Fruit fly (Drosophila melanogaster) whole organism, prepupa: ENCODE data around the gene Nfs1.

ENCODE experiments used
- CG10631 ChIP-seq: fragments of 200-800 bp; sonication (Bioruptor generic); optimal IDR thresholded peaks from 2 replicates; lab custom pipeline; 2016; ENCODE audit warnings: missing biosample characterization, missing genetic modification characterization
- CG10669 ChIP-seq: fragments of 200-800 bp; sonication (Bioruptor generic); optimal IDR thresholded peaks from 3 replicates; lab custom pipeline; 2018; ENCODE audit warnings: missing biosample characterization, mild to moderate bottlenecking, missing genetic modification characterization, moderate library complexity
- CG11294 ChIP-seq: fragments of 200-800 bp; sonication (Bioruptor generic); IDR thresholded peaks from 2 replicates; pipeline ENCODE4 v1.3.6; 2022; ENCODE audit warnings: missing biosample characterization, missing genetic modification characterization
- CG11762 ChIP-seq: fragments of 200-800 bp; sonication (Bioruptor generic); optimal IDR thresholded peaks from 3 replicates; lab custom pipeline; 2016; ENCODE audit warnings: missing biosample characterization, missing genetic modification characterization; ENCODE audit not compliant: insufficient read depth
- CG1621 ChIP-seq: fragments of 200-800 bp; sonication (Bioruptor generic); optimal IDR thresholded peaks from 3 replicates; lab custom pipeline; 2018; ENCODE audit warnings: missing biosample characterization, mild to moderate bottlenecking, missing genetic modification characterization
- CG16779 ChIP-seq: fragments of 200-800 bp; sonication (Bioruptor generic); optimal IDR thresholded peaks from 3 replicates; lab custom pipeline; 2017; ENCODE audit warnings: missing biosample characterization, mild to moderate bottlenecking, missing genetic modification characterization
- CG3032 ChIP-seq: fragments of 200-800 bp; optimal IDR thresholded peaks from 2 replicates; lab custom pipeline; 2019; ENCODE audit warnings: missing biosample characterization, mild to moderate bottlenecking, missing genetic modification characterization, moderate library complexity
- CG31627 ChIP-seq: fragments of 200-800 bp; sonication (Bioruptor generic); optimal IDR thresholded peaks from 3 replicates; lab custom pipeline; 2016; ENCODE audit warnings: missing biosample characterization, missing genetic modification characterization
- CG3919 ChIP-seq: fragments of 200-800 bp; sonication (Bioruptor generic); optimal IDR thresholded peaks from 3 replicates; lab custom pipeline; 2016; ENCODE audit warnings: missing biosample characterization, missing genetic modification characterization
- CG4318 ChIP-seq: fragments of 200-800 bp; sonication (Bioruptor generic); optimal IDR thresholded peaks from 3 replicates; lab custom pipeline; 2017; ENCODE audit warnings: missing biosample characterization, mild to moderate bottlenecking, missing genetic modification characterization
- CG6163 ChIP-seq: fragments of 200-800 bp; sonication (Bioruptor generic); IDR thresholded peaks from 3 replicates; pipeline ENCODE4 v1.3.6; 2022; ENCODE audit warnings: missing biosample characterization, missing genetic modification characterization
- CG6276 ChIP-seq: fragments of 200-800 bp; sonication (Bioruptor generic); optimal IDR thresholded peaks from 2 replicates; lab custom pipeline; 2017; ENCODE audit warnings: missing biosample characterization, mild to moderate bottlenecking, missing genetic modification characterization
- CG6808 ChIP-seq: fragments of 200-800 bp; sonication (Bioruptor generic); optimal IDR thresholded peaks from 3 replicates; lab custom pipeline; 2017; ENCODE audit warnings: missing biosample characterization, missing genetic modification characterization, mild to moderate bottlenecking, moderate library complexity, missing genetic modification reagents
- CG6854 ChIP-seq: fragments of 200-800 bp; sonication (Bioruptor generic); optimal IDR thresholded peaks from 2 replicates; lab custom pipeline; 2017; ENCODE audit warnings: missing biosample characterization, mild to moderate bottlenecking, missing genetic modification characterization
- CG8119 ChIP-seq: fragments of 200-800 bp; sonication (Bioruptor generic); IDR thresholded peaks from 3 replicates; pipeline ENCODE4 v1.3.6; 2022; ENCODE audit warnings: missing biosample characterization, missing genetic modification characterization
- CG8319 ChIP-seq: fragments of 200-800 bp; sonication (Bioruptor generic); optimal IDR thresholded peaks from 3 replicates; lab custom pipeline; 2016; ENCODE audit warnings: missing biosample characterization, missing genetic modification characterization
- CG9139 ChIP-seq: fragments of 200-800 bp; sonication (Bioruptor generic); optimal IDR thresholded peaks from 3 replicates; lab custom pipeline; 2017; ENCODE audit warnings: missing biosample characterization, mild to moderate bottlenecking, missing genetic modification characterization
- Eip78C ChIP-seq: fragments of 200-800 bp; sonication (Bioruptor generic); peaks from one replicate; lab custom pipeline; 2016; ENCODE audit warnings: missing biosample characterization, missing genetic modification characterization
- Eip93F ChIP-seq: fragments of 200-800 bp; sonication (Bioruptor generic); optimal IDR thresholded peaks from 2 replicates; lab custom pipeline; 2016; ENCODE audit warnings: missing biosample characterization, mild to moderate bottlenecking, missing genetic modification characterization
- Ets21C ChIP-seq: fragments of 200-800 bp; sonication (Bioruptor generic); optimal IDR thresholded peaks from 3 replicates; lab custom pipeline; 2016; ENCODE audit warnings: missing biosample characterization, missing genetic modification characterization
- Ets96B ChIP-seq: fragments of 200-800 bp; optimal IDR thresholded peaks from 2 replicates; lab custom pipeline; 2019; ENCODE audit warnings: missing biosample characterization, mild to moderate bottlenecking, missing genetic modification characterization, moderate library complexity
- Hr39 ChIP-seq: fragments of 200-800 bp; sonication (Bioruptor generic); optimal IDR thresholded peaks from 2 replicates; lab custom pipeline; 2016; ENCODE audit warnings: missing biosample characterization, missing genetic modification characterization
- Hr4 ChIP-seq: fragments of 200-800 bp; sonication (Bioruptor generic); optimal IDR thresholded peaks from 3 replicates; lab custom pipeline; 2016; ENCODE audit warnings: missing biosample characterization, missing genetic modification characterization
- Lpt ChIP-seq: fragments of 200-800 bp; sonication (Bioruptor generic); optimal IDR thresholded peaks from 3 replicates; lab custom pipeline; 2016; ENCODE audit warnings: missing biosample characterization, missing genetic modification characterization
- OdsH ChIP-seq: fragments of 200-800 bp; sonication (Bioruptor generic); optimal IDR thresholded peaks from 3 replicates; lab custom pipeline; 2016; ENCODE audit warnings: missing biosample characterization, missing genetic modification characterization
- Smox ChIP-seq: fragments of 200-800 bp; sonication (Bioruptor generic); optimal IDR thresholded peaks from 3 replicates; lab custom pipeline; 2016; ENCODE audit warnings: missing biosample characterization, missing genetic modification characterization
- Sox102F ChIP-seq: fragments of 200-800 bp; sonication (Bioruptor generic); optimal IDR thresholded peaks from 2 replicates; lab custom pipeline; 2016; ENCODE audit warnings: missing biosample characterization, mild to moderate bottlenecking, missing genetic modification characterization
- Sox14 ChIP-seq: fragments of 200-800 bp; sonication (Bioruptor generic); optimal IDR thresholded peaks from 3 replicates; lab custom pipeline; 2016; ENCODE audit warnings: missing biosample characterization, missing genetic modification characterization
- Sox15 ChIP-seq: fragments of 200-800 bp; sonication (Bioruptor generic); optimal IDR thresholded peaks from 3 replicates; lab custom pipeline; 2016; ENCODE audit warnings: missing biosample characterization, missing genetic modification characterization
- achi ChIP-seq: fragments of 200-800 bp; sonication (Bioruptor generic); optimal IDR thresholded peaks from 3 replicates; lab custom pipeline; 2016; ENCODE audit warnings: missing biosample characterization, missing genetic modification characterization
- acj6 ChIP-seq: fragments of 200-800 bp; sonication (Bioruptor generic); optimal IDR thresholded peaks from 3 replicates; lab custom pipeline; 2016; ENCODE audit warnings: missing biosample characterization, missing genetic modification characterization
- cyc ChIP-seq: fragments of 200-800 bp; sonication (Bioruptor generic); optimal IDR thresholded peaks from 3 replicates; lab custom pipeline; 2016; ENCODE audit warnings: missing biosample characterization, missing genetic modification characterization
- dac ChIP-seq: fragments of 200-800 bp; sonication (Bioruptor generic); optimal IDR thresholded peaks from 2 replicates; lab custom pipeline; 2017; ENCODE audit warnings: missing biosample characterization, mild to moderate bottlenecking, missing genetic modification characterization
- dsx ChIP-seq: fragments of 200-800 bp; optimal IDR thresholded peaks from 3 replicates; lab custom pipeline; 2019; ENCODE audit warnings: missing biosample characterization, mild to moderate bottlenecking, missing genetic modification characterization, moderate library complexity; ENCODE audit not compliant: poor library complexity, severe bottlenecking
- esn ChIP-seq: fragments of 200-800 bp; sonication (Bioruptor generic); optimal IDR thresholded peaks from 2 replicates; lab custom pipeline; 2016; ENCODE audit warnings: missing biosample characterization, mild to moderate bottlenecking, missing genetic modification characterization, moderate library complexity
- fkh ChIP-seq: fragments of 200-800 bp; sonication (Bioruptor generic); optimal IDR thresholded peaks from 3 replicates; lab custom pipeline; 2017; ENCODE audit warnings: missing biosample characterization, mild to moderate bottlenecking, missing genetic modification characterization, moderate library complexity
- lz ChIP-seq: fragments of 200-800 bp; sonication (Bioruptor generic); optimal IDR thresholded peaks from 3 replicates; lab custom pipeline; 2016; ENCODE audit warnings: missing biosample characterization, missing genetic modification characterization
- net ChIP-seq: fragments of 200-800 bp; sonication (Bioruptor generic); optimal IDR thresholded peaks from 3 replicates; lab custom pipeline; 2016; ENCODE audit warnings: missing biosample characterization, missing genetic modification characterization
- pdm3 ChIP-seq: fragments of 200-800 bp; sonication (Bioruptor generic); optimal IDR thresholded peaks from 3 replicates; lab custom pipeline; 2016; ENCODE audit warnings: missing biosample characterization, missing genetic modification characterization
- salr ChIP-seq, 2 experiments: fragments of 200-800 bp; sonication (Bioruptor generic); optimal IDR thresholded peaks; 3 replicates each; lab custom pipeline; 2016 to 2018; ENCODE audit warnings: missing biosample characterization in 2 of 2, missing genetic modification characterization in 2 of 2, mild to moderate bottlenecking in 1 of 2
- svp ChIP-seq: fragments of 200-800 bp; sonication (Bioruptor generic); peaks from one replicate; lab custom pipeline; 2016; ENCODE audit warnings: missing biosample characterization, missing genetic modification characterization
- topi ChIP-seq: fragments of 200-800 bp; sonication (Bioruptor generic); optimal IDR thresholded peaks from 3 replicates; lab custom pipeline; 2016; ENCODE audit warnings: missing biosample characterization, missing genetic modification characterization
- vri ChIP-seq: fragments of 200-800 bp; sonication (Bioruptor generic); optimal IDR thresholded peaks from 3 replicates; lab custom pipeline; 2016; ENCODE audit warnings: missing biosample characterization, mild to moderate bottlenecking, missing genetic modification characterization

Gene Nfs1

DNA sequence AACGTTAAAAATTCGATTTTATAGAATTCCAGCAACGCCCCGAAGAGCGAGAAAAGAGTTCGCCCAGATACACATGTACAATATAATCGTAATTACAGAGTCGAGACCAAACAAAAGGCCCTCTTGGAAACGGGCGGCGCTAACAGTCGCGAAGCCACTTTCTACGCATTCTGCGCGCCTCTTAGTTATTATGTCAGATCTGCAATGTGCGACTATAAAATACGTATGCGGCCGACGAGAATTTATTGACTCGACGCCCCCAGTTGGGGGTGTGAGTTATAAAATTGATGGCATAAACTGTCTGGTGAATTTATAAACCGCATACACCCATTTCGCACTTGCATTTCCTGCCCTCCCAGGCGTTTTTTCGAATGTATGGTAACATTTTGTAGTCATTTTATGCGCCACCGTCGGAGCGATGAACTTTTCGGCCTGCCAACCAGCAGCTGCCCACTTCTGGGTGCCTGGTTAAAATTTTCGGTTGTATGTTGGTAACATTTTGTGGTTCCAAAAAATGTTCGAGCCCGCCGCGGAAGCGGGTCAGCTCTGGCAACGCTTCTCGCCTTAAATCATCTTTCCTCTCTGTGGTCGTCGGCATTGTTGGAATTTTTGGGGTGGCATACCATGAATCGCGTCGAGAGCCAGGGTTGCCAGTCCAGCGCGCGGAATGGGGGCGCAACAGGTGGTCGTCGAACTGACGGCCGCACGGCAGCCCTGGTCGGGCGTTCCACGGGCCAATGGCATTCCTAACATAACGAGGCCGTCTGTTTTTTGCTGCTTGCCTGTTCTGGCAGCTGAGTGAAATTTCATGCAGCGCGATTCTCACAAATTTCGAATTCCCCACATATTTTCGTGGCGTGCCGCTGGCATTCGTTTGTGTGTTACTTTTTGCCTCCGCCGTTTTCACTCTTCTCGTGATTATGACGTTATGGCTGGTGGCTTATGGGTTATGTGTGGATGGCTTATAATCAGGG is 12.5 kb downstream of the Nfs1 start (continued):
- TF ChIP-seq CG6854: peak; percentile 90
- no peak for TF ChIP-seq CG11294 (GFP tag; lab: Robert Waterston, UW)
- TF ChIP-seq svp (GFP tag; lab: Kevin White, UChicago): peak; percentile 100
- TF ChIP-seq Hr4: peak; percentile 57
- TF ChIP-seq Sox14: peak; percentile 71
- peak; percentile 40 for TF ChIP-seq CG8319 (GFP tag; lab: Kevin White, UChicago)
- no peak for TF ChIP-seq CG4318 (GFP tag; lab: Kevin White, UChicago)
- TF ChIP-seq Ets21C: peak; percentile 61
- peak; percentile 39 for TF ChIP-seq CG6276 (GFP tag; lab: Kevin White, UChicago)
- TF ChIP-seq CG9139 (GFP tag; lab: Kevin White, UChicago): peak; percentile 56
- TF ChIP-seq vri (GFP tag; lab: Kevin White, UChicago): no peak
- no peak for TF ChIP-seq Sox15 (GFP tag; lab: Kevin White, UChicago)
- TF ChIP-seq CG16779 (tag; lab: Kevin White, UChicago): peak; percentile 53
- peak; percentile 85 for TF ChIP-seq fkh (GFP tag; lab: Kevin White, UChicago)
- peak; percentile 84 for TF ChIP-seq CG3919 (GFP tag; lab: Kevin White, UChicago)
- TF ChIP-seq dac (GFP tag; lab: Kevin White, UChicago): peak; percentile 27
- TF ChIP-seq CG6163: no peak
- TF ChIP-seq acj6 (GFP tag; lab: Kevin White, UChicago): peak; percentile 22
- peak; percentile 71 for TF ChIP-seq Hr39
- peak; percentile 21 for TF ChIP-seq CG11762 (GFP tag; lab: Kevin White, UChicago)
- TF ChIP-seq topi (GFP tag; lab: Kevin White, UChicago): peak; percentile 80
- peak; percentile 82 for TF ChIP-seq lz (GFP tag; lab: Kevin White, UChicago)
- peak; percentile 92 for TF ChIP-seq dsx (GFP tag; lab: Kevin White, UChicago)
- TF ChIP-seq net (GFP tag; lab: Kevin White, UChicago): peak; percentile 89
- TF ChIP-seq Eip93F (GFP tag; lab: Kevin White, UChicago): no peak
- peak; percentile 54 for TF ChIP-seq Ets96B (tag; lab: Kevin White, UChicago)
- peak; percentile 54 for TF ChIP-seq Lpt

DNA sequence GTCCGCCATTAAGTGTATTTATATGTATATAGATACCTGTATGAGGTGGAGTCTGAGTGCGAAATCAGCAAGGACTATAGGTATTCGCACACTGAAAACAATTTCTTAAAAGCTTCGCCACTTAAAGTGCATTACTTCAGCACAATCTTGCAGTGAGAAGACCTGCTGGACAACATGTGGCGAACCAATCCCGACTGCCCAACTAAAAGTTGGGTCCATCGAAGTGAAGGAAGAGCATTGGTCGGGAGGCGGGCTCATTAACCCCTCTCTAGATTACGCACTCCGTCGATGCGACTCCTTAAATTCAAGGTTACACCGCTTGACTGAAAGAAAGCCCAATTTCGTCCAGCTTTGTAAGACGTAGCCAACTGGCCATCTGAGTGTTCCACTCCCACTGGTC is 13.8 kb downstream of the Nfs1 start:
- TF ChIP-seq Lpt: no peak
- TF ChIP-seq Sox14: peak; percentile 19
- TF ChIP-seq CG6808: no peak
- peak; percentile 32 for TF ChIP-seq esn (GFP tag; lab: Kevin White, UChicago)
- no peak for TF ChIP-seq CG6854
- peak; percentile 45 for TF ChIP-seq CG10669 (GFP tag; lab: Kevin White, UChicago)
- peak; percentile 30; the same call in 2 of the 3 replicates for TF ChIP-seq CG6163
- peak in 1 of 2 experiments; percentile 10 for TF ChIP-seq salr (GFP tag; optimal IDR thresholded peaks at IDR 0.05; lab: Kevin White, UChicago)
- TF ChIP-seq CG8119: no peak
- peak; percentile 39 for TF ChIP-seq topi (GFP tag; lab: Kevin White, UChicago)
- TF ChIP-seq pdm3 (GFP tag; lab: Kevin White, UChicago): peak; percentile 52
- peak; percentile 48 for TF ChIP-seq CG10631 (GFP tag; lab: Kevin White, UChicago)
- peak; percentile 29 for TF ChIP-seq OdsH
- peak; percentile 33 for TF ChIP-seq Sox102F (GFP tag; lab: Kevin White, UChicago)
- TF ChIP-seq CG31627 (GFP tag; lab: Kevin White, UChicago): peak; percentile 41
- peak; percentile 40 for TF ChIP-seq Smox
- peak; percentile 53 for TF ChIP-seq Hr39
- peak; percentile 27 for TF ChIP-seq lz (GFP tag; lab: Kevin White, UChicago)
- peak; percentile 34 for TF ChIP-seq cyc (GFP tag; lab: Kevin White, UChicago)
- TF ChIP-seq CG1621: peak; percentile 32
- TF ChIP-seq Eip78C (GFP tag; lab: Kevin White, UChicago): peak; percentile 85
- peak; percentile 17 for TF ChIP-seq CG3032 (tag; lab: Kevin White, UChicago)
- peak; percentile 16 for TF ChIP-seq Ets96B (tag; lab: Kevin White, UChicago)
- peak; percentile 54 for TF ChIP-seq acj6 (GFP tag; lab: Kevin White, UChicago)
- peak; percentile 1 for TF ChIP-seq achi (GFP tag; lab: Kevin White, UChicago)
- TF ChIP-seq CG4318 (GFP tag; lab: Kevin White, UChicago): no peak
- TF ChIP-seq CG6276 (GFP tag; lab: Kevin White, UChicago): no peak
